Fruit fly (Drosophila melanogaster) whole organism, adult: Measurements from ENCODE around the gene CG33278.

Source experiments
- CG12768 ChIP-seq: fragments of 200-800 bp; sonication (Bioruptor generic); optimal IDR thresholded peaks from 2 replicates; lab custom pipeline; 2017; ENCODE audit warnings: missing biosample characterization, missing genetic modification characterization, mild to moderate bottlenecking, moderate library complexity, missing genetic modification reagents
- CG1620 ChIP-seq: fragments of 200-800 bp; sonication (Bioruptor generic); optimal IDR thresholded peaks from 2 replicates; lab custom pipeline; 2016; ENCODE audit warnings: missing biosample characterization, missing genetic modification characterization
- CG33017 ChIP-seq: fragments of 200-800 bp; sonication (Bioruptor generic); optimal IDR thresholded peaks from 2 replicates; lab custom pipeline; 2018; ENCODE audit warnings: missing biosample characterization, mild to moderate bottlenecking, missing genetic modification characterization, moderate library complexity
- CG7045 ChIP-seq: fragments of 200-800 bp; sonication (Bioruptor generic); optimal IDR thresholded peaks from 2 replicates; lab custom pipeline; 2017; ENCODE audit warnings: missing biosample characterization, mild to moderate bottlenecking, missing genetic modification characterization
- Crg-1 ChIP-seq: fragments of 200-800 bp; sonication (Bioruptor generic); optimal IDR thresholded peaks from 2 replicates; lab custom pipeline; 2016; ENCODE audit warnings: missing biosample characterization, missing genetic modification characterization
- kay ChIP-seq: fragments of 200-800 bp; sonication (Bioruptor generic); peaks from one replicate; lab custom pipeline; 2016; ENCODE audit warnings: missing biosample characterization, missing genetic modification characterization, borderline replicate concordance

DNA sequence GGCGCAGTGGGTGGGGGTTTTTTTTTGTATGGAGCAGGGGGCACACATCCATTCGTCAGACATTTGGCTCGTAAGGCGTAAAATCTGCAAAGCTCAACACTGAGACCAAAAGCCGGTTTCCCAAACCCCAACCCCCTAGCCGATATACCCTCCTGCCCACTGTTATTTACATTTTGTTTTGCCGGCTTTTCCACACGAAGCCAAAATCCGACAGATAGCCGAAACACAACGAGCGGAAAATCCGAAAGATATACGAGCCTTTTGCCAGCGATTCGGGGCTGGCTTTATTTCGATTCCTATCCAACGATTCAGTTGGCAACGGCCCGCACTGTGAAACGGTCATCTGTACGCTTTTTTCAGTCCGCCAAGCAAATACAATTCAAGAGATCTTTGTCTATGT lies 27.1 kb upstream of the CG33278 start, which contains the start of gene CG42458:
- peak; percentile 68 for TF ChIP-seq kay
- no peak for TF ChIP-seq CG1620 (GFP tag; lab: Kevin White, UChicago)
- TF ChIP-seq CG33017 (tag; lab: Kevin White, UChicago) = no peak
- no peak for TF ChIP-seq CG7045
- TF ChIP-seq Crg-1 (GFP tag; lab: Kevin White, UChicago) = no peak
- no peak for TF ChIP-seq CG12768 (GFP tag; lab: Kevin White, UChicago)
